Worm (Caenorhabditis elegans): ENCODE data around the gene F31F4.1.

DNA sequence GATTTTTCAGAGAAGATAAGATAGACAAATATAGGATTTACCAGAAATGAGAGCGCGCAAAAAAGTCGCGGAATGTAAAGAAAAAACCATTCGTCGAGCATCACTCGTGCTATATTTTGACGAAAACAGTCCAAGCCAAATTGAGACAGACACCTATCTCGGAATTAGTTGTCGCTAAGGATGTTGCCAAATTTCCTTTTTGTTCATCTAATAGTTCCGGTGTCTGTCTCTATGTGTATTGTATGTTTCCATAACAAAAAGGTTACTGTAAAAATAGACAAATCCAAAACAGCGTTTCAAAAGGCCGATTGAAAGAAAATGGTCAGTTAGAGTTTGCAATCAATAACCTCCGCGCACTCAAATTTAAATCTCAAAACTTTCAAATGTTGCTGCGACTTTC lies 10.8 kb downstream of the F31F4.1 start, which contains the start of gene srj-53:
- no peak for TF ChIP-seq ZK337.2 (GFP tag; IDR thresholded peaks at IDR 0.05)
- no peak for TF ChIP-seq snpc-4 (tag; optimal IDR thresholded peaks at IDR 0.05)
- no peak for TF ChIP-seq daf-16 (GFP tag; optimal IDR thresholded peaks at IDR 0.05)
- TF ChIP-seq daf-16 (tag; optimal IDR thresholded peaks at IDR 0.05) = no peak
- TF ChIP-seq snpc-1.2 (GFP tag; IDR thresholded peaks at IDR 0.05) = no peak
- no peak for TF ChIP-seq nhr-76 (tag; optimal IDR thresholded peaks at IDR 0.05)
- no peak for TF ChIP-seq nhr-6 (tag; optimal IDR thresholded peaks at IDR 0.05)
- no peak for TF ChIP-seq F49E8.2 (tag; optimal IDR thresholded peaks at IDR 0.05; ENCODE audit: borderline replicate concordance)
- no peak for TF ChIP-seq spr-3 (GFP tag; optimal IDR thresholded peaks at IDR 0.05)
- TF ChIP-seq cey-2 (tag; optimal IDR thresholded peaks at IDR 0.05; ENCODE audit: borderline replicate concordance, insufficient read depth) = no peak
- TF ChIP-seq sdz-12 (GFP tag; optimal IDR thresholded peaks at IDR 0.05) = no peak
- TF ChIP-seq unc-130 (GFP tag; optimal IDR thresholded peaks at IDR 0.05) = no peak
- no peak for TF ChIP-seq ztf-11 (tag; optimal IDR thresholded peaks at IDR 0.05)
- no peak for TF ChIP-seq F26F4.8 (GFP tag; conservative IDR thresholded peaks at IDR 0.05)
- no peak for TF ChIP-seq ces-1 (GFP tag; optimal IDR thresholded peaks at IDR 0.05)
